Worm (Caenorhabditis elegans): ENCODE results near the gene C49G7.10.

Gene C49G7.10

ce11 chrV:4034303-4034702 is 7.5 kb downstream of the C49G7.10 start, which contains the start of gene C49G7.7:
TSS of gene C49G7.7 (plus strand) at chrV:4034476.
- TF ChIP-seq hlh-15 (tag; optimal IDR thresholded peaks at IDR 0.05): no peak
- TF ChIP-seq ets-4 (tag; optimal IDR thresholded peaks at IDR 0.05): no peak
- no peak for TF ChIP-seq fkh-10 (GFP tag; optimal IDR thresholded peaks at IDR 0.05)
- no peak for TF ChIP-seq ceh-31 (tag; optimal IDR thresholded peaks at IDR 0.05)
- no peak for TF ChIP-seq zip-5 (tag; optimal IDR thresholded peaks at IDR 0.05)
- TF ChIP-seq nfya-1 (tag; optimal IDR thresholded peaks at IDR 0.05): no peak
- TF ChIP-seq gmeb-2 (tag; optimal IDR thresholded peaks at IDR 0.05): no peak
- TF ChIP-seq ceh-34 (tag; optimal IDR thresholded peaks at IDR 0.05): no peak

- TF ChIP-seq pros-1 (tag; optimal IDR thresholded peaks at IDR 0.05) (no peak), ref-2 (tag; optimal IDR thresholded peaks at IDR 0.05) (no peak), dve-1 (tag; optimal IDR thresholded peaks at IDR 0.05) (no peak), ceh-2 (tag; optimal IDR thresholded peaks at IDR 0.05) (no peak)
Observed at ce11 chrV:4031319-4031718, 10.5 kb downstream of the C49G7.10 start, which contains the start of gene cyp-35A4. TSS of gene cyp-35A4 (plus strand) at chrV:4031619.

- TF ChIP-seq unc-42 (tag; optimal IDR thresholded peaks at IDR 0.05): peak; percentile 3
- peak; percentile 60 for TF ChIP-seq ref-2 (tag; optimal IDR thresholded peaks at IDR 0.05)
- peak; percentile 49 for TF ChIP-seq nfya-1 (tag; optimal IDR thresholded peaks at IDR 0.05)
- peak; percentile 31 for TF ChIP-seq ceh-31 (tag; optimal IDR thresholded peaks at IDR 0.05)
- TF ChIP-seq fkh-6 (tag; optimal IDR thresholded peaks at IDR 0.05): no peak
Observed at ce11 chrV:4029627-4030026, 12.2 kb downstream of the C49G7.10 start.

DNA sequence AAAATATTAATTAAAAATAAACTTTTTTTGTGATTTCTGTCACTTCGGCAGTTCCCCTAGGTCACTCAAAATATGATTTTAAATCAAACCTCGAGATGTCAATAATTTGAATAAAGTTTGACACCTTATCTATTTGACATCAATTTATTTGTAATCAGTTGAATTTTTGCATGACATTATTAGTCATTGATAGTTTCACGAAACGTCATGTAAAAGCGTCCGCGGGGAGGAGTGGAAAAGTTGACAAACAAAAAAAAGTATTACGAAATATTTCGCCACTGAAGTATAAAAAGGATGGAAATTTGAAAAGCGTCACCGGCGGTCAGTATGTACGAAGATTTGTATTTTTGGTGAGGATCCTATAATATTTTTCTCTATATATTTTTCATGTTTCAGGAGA is 17.0 kb downstream of the C49G7.10 start, which contains the start of gene K09D9.1:
K09D9.1 (plus strand) TSS at position 271 of the 400 bp plus-strand sequence.
- TF ChIP-seq Y22D7AL.16 (tag; optimal IDR thresholded peaks at IDR 0.05) (no peak), F13H6.1 (tag; optimal IDR thresholded peaks at IDR 0.05) (no peak), gmeb-2 (tag; optimal IDR thresholded peaks at IDR 0.05) (no peak), ceh-24 (tag; optimal IDR thresholded peaks at IDR 0.05) (no peak), madf-2 (tag; optimal IDR thresholded peaks at IDR 0.05) (no peak), K02D7.2 (tag; optimal IDR thresholded peaks at IDR 0.05) (no peak), T23F11.4 (GFP tag; optimal IDR thresholded peaks at IDR 0.05) (no peak), rnt-1 (tag; optimal IDR thresholded peaks at IDR 0.05) (no peak), eyg-1 (tag; optimal IDR thresholded peaks at IDR 0.05) (no peak), ahr-1 (tag; optimal IDR thresholded peaks at IDR 0.05) (no peak), sox-2 (GFP tag; IDR thresholded peaks at IDR 0.05) (no peak), pax-1 (tag; optimal IDR thresholded peaks at IDR 0.05) (no peak)

DNA sequence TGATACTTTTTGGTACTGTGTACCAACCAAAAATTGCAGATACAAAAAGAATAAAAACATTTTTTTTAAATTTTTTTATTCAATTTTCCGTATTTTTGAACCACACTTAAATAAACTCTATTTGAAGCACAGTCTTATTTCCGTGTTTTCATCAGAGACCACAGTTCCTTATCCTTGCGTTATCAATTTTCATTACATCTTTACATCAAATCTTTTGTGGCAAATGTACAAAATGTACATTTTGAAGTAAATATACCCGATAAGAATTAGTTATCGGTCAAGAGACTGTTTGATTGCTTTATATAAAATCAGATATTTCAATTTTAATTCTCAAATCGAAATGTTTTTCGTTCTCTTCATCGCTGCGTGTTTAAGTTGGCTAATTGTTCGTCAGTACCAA is 19.5 kb downstream of the C49G7.10 start, which contains the start of gene cyp-35A3:
cyp-35A3 (plus strand) TSS at position 301 of the 400 bp plus-strand sequence.
- TF ChIP-seq ahr-1 (tag; optimal IDR thresholded peaks at IDR 0.05) (no peak), ceh-22 (tag; optimal IDR thresholded peaks at IDR 0.05) (no peak), pqm-1 (tag; optimal IDR thresholded peaks at IDR 0.05) (no peak), lim-6 (tag; optimal IDR thresholded peaks at IDR 0.05) (no peak), ceh-14 (tag; optimal IDR thresholded peaks at IDR 0.05) (no peak), ztf-16 (tag; optimal IDR thresholded peaks at IDR 0.05) (no peak), F13H6.1 (tag; optimal IDR thresholded peaks at IDR 0.05) (no peak), unc-86 (tag; optimal IDR thresholded peaks at IDR 0.05) (no peak), hlh-13 (GFP tag; optimal IDR thresholded peaks at IDR 0.05) (no peak), fax-1 (tag; optimal IDR thresholded peaks at IDR 0.05) (no peak)

- TF ChIP-seq Y22D7AL.16 (tag; optimal IDR thresholded peaks at IDR 0.05): no peak
- no peak for TF ChIP-seq hlh-15 (tag; optimal IDR thresholded peaks at IDR 0.05)
- no peak for TF ChIP-seq ceh-24 (tag; optimal IDR thresholded peaks at IDR 0.05)
- TF ChIP-seq fkh-6 (tag; optimal IDR thresholded peaks at IDR 0.05): no peak
- TF ChIP-seq gmeb-2 (tag; optimal IDR thresholded peaks at IDR 0.05): no peak
Observed at ce11 chrV:4021776-4022175, 20.0 kb downstream of the C49G7.10 start, which contains the start of gene K09D9.14. TSS of gene K09D9.14 (minus strand) at chrV:4021876.
